Worm (Caenorhabditis elegans): ENCODE results near the gene sdz-38.
A peak's percentile ranks its signal among the peaks of the same experiment; 100 is the strongest.

sdz-38 gene

DNA sequence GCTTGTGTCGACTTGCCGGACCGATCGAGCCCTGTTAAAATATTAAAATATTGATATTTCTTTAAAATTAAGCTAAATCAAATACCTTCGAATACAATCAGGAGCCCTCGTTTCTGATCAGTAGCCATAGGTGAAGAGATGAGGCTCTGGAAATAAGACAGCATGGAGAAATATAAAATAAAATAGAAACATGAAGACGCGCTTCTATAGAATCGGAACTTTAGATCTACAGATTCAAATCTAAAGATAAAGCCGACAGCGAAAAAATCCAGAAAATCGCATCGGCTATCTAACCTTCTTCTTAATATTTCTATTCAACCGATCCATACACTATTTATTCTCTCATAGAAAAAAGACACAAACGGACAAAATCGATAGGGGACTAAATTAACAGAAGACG is 14.7 kb downstream of the sdz-38 start, which contains the start of gene dtmk-1:
Gene dtmk-1 (minus strand): TSS at position 146 of the 400 bp plus-strand sequence.
- TF ChIP-seq R02D3.7 (tag; optimal IDR thresholded peaks at IDR 0.05): no peak
- TF ChIP-seq sma-9 (GFP tag; optimal IDR thresholded peaks at IDR 0.05): peak; percentile 15
- no peak for TF ChIP-seq sma-9 (tag; optimal IDR thresholded peaks at IDR 0.05)
- TF ChIP-seq ztf-11 (tag; optimal IDR thresholded peaks at IDR 0.05): no peak
- no peak for TF ChIP-seq mab-5 (tag; optimal IDR thresholded peaks at IDR 0.05)
- TF ChIP-seq unc-39 (tag; optimal IDR thresholded peaks at IDR 0.05): no peak

DNA sequence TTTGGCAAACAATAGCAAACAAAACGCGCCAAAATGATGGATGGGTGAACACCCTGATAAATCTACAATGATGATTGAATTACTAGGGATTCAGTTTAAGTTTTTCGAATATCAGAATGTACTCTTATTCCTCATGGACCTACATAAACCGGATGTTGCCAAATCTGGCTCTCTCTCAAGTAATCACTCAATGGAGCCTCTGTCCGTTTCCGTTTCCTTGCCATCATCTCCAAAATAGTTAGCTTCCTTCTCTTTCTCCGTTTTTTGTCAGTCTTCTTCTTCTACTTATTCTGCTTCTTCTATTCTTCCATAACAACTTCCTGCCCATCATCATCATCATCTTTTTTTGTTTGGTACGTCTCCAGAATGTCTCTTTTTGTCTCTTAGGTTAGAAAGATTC is 16.3 kb downstream of the sdz-38 start:
- TF ChIP-seq ztf-1 (GFP tag; conservative IDR thresholded peaks at IDR 0.05): no peak
- no peak for TF ChIP-seq sma-9 (GFP tag; optimal IDR thresholded peaks at IDR 0.05)
- TF ChIP-seq sma-9 (tag; optimal IDR thresholded peaks at IDR 0.05): no peak
- TF ChIP-seq ztf-11 (tag; optimal IDR thresholded peaks at IDR 0.05): no peak
- TF ChIP-seq sma-3 (GFP tag; optimal IDR thresholded peaks at IDR 0.05): no peak

DNA sequence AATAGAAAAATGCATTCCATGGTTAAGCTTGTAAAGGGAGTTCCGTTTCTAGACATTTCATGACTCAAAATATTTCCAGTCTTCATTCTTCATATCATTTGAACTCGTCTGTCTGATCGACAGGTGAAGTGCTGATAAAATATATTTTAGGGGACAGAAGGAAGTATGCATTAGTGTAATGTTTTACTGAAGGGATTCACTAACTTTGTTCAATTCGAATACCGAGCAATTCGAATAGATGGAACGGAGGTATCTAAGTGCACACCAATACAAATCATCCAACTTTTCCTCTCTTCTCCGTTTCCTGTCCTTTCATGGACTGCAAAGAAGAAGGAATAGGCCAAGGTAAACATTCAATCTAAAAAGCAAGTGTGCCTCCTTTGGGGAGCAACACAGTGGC is 17.9 kb downstream of the sdz-38 start:
- peak; percentile 36 for TF ChIP-seq fos-1 (tag; optimal IDR thresholded peaks at IDR 0.05)
- TF ChIP-seq ceh-82 (tag; optimal IDR thresholded peaks at IDR 0.05): no peak
- no peak for TF ChIP-seq crh-2 (tag; optimal IDR thresholded peaks at IDR 0.05)
- no peak for TF ChIP-seq nhr-77 (tag; optimal IDR thresholded peaks at IDR 0.05)
- no peak for TF ChIP-seq nhr-129 (tag; optimal IDR thresholded peaks at IDR 0.05)

DNA sequence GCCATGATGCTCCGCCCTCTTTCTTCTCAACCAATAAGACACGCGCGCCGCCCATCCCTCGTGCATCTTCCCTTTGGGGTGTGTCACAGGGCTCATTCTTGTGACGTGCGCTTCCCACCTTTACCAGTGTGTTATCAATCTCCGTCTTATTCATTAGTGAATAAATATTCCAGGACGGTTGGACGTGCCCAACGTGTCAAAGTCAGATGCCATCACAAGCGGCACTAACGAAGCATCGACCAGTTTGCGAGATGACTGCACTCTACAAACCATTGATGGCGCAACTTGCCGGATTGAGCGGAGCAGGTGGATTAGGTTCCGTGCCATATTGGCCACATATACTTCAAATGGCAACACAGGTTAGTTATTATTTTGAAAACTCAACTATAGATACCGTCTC is 21.5 kb downstream of the sdz-38 start:
- TF ChIP-seq nhr-21 (tag; optimal IDR thresholded peaks at IDR 0.05): no peak

DNA sequence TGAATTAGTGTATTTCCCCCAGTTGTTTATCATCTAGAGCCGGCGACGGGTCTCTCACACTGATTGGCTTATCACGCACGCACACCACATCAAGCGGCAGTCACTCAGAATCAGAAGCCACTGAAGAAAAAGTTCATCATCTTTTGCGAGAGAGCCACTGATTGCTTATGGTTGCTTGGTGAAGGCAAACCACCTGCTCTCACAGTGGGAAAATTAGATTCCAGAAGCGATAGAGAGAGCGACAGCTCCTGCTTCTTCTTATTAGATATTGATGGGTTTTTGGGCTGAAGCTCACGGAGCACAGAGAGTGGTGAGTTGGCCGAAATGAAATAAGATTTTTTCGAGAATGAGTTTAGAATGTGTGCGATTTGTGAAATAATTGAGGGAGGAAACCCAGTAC is 25.5 kb downstream of the sdz-38 start:
- peak; percentile 10 for TF ChIP-seq lin-11 (tag; optimal IDR thresholded peaks at IDR 0.05)
- TF ChIP-seq R02D3.7 (tag; optimal IDR thresholded peaks at IDR 0.05): no peak

DNA sequence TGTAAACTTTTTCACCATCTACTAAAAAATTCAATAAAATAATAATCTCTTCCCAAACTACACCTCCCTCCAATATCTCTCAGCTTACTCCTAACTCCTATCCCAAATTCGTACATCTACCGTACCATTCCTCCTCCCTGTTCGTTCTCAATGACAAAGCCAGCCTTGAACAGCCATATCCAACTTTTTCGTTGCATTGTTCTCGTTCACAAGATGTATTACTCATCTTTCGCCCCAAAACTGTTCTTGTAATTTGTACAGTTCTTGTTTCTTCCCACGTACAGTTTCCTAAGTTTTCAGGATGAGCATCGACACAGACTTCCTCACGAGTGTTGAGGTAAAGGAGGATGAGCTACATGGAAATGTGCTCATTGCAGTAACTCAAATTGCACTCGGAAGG is 26.8 kb downstream of the sdz-38 start, which contains the start of gene egl-43:
Gene egl-43 (plus strand): TSS at position 301 of the 400 bp plus-strand sequence.
- TF ChIP-seq ceh-16 (tag; optimal IDR thresholded peaks at IDR 0.05): no peak
- TF ChIP-seq snpc-4 (tag; optimal IDR thresholded peaks at IDR 0.05): no peak
- TF ChIP-seq lin-39 (tag; optimal IDR thresholded peaks at IDR 0.05): no peak
- TF ChIP-seq ceh-82 (tag; optimal IDR thresholded peaks at IDR 0.05): no peak
- TF ChIP-seq nhr-12 (tag; optimal IDR thresholded peaks at IDR 0.05): no peak
- no peak for TF ChIP-seq nhr-23 (tag; optimal IDR thresholded peaks at IDR 0.05)
- no peak for TF ChIP-seq unc-55 (GFP tag; optimal IDR thresholded peaks at IDR 0.05)
- TF ChIP-seq gmeb-1 (tag; optimal IDR thresholded peaks at IDR 0.05): no peak
- TF ChIP-seq zag-1 (tag; optimal IDR thresholded peaks at IDR 0.05): no peak
- no peak for TF ChIP-seq sem-4 (tag; optimal IDR thresholded peaks at IDR 0.05)
- TF ChIP-seq nhr-21 (tag; optimal IDR thresholded peaks at IDR 0.05): no peak
- TF ChIP-seq nhr-129 (tag; optimal IDR thresholded peaks at IDR 0.05): no peak
- no peak for TF ChIP-seq elt-1 (tag; optimal IDR thresholded peaks at IDR 0.05)
- TF ChIP-seq nhr-77 (tag; optimal IDR thresholded peaks at IDR 0.05): no peak
- no peak for TF ChIP-seq peb-1 (tag; optimal IDR thresholded peaks at IDR 0.05)
- TF ChIP-seq elt-3 (tag; optimal IDR thresholded peaks at IDR 0.05): no peak
- no peak for TF ChIP-seq ztf-11 (tag; optimal IDR thresholded peaks at IDR 0.05)
- TF ChIP-seq blmp-1 (tag; optimal IDR thresholded peaks at IDR 0.05; ENCODE audit: insufficient read depth): no peak
- TF ChIP-seq lin-13 (GFP tag; optimal IDR thresholded peaks at IDR 0.05): no peak
- no peak for TF ChIP-seq fos-1 (tag; optimal IDR thresholded peaks at IDR 0.05)

DNA sequence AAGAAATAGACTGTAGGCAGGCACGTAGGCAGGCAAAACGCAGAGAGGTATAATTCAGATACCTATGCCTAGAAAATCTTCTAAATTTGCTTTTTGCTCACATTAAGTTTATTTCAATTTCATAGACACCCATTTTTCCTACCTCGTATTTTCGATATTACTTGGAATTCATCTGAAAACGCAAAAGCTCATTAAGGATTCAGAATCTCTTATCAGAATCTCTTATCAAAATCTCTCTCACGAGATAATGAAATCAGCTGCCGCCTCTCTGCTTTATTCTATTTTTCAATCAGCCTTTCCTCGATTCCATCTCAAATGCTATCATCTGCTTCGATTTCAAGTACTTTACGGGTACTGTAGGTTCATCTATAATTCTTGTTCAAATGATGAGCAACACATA is 29.8 kb downstream of the sdz-38 start:
- TF ChIP-seq unc-55 (GFP tag; optimal IDR thresholded peaks at IDR 0.05): no peak
- no peak for TF ChIP-seq Y55F3AM.14 (GFP tag; optimal IDR thresholded peaks at IDR 0.05)
- no peak for TF ChIP-seq unc-62 (GFP tag; optimal IDR thresholded peaks at IDR 0.05)
- TF ChIP-seq ceh-82 (tag; optimal IDR thresholded peaks at IDR 0.05): no peak
- TF ChIP-seq R02D3.7 (tag; optimal IDR thresholded peaks at IDR 0.05): no peak
- TF ChIP-seq nhr-11 (tag; optimal IDR thresholded peaks at IDR 0.05): no peak
- TF ChIP-seq unc-39 (tag; optimal IDR thresholded peaks at IDR 0.05): no peak
- no peak for TF ChIP-seq C34F6.9 (tag; optimal IDR thresholded peaks at IDR 0.05)
- no peak for TF ChIP-seq zag-1 (tag; optimal IDR thresholded peaks at IDR 0.05)
- TF ChIP-seq ztf-11 (tag; optimal IDR thresholded peaks at IDR 0.05): no peak
- TF ChIP-seq ztf-1 (GFP tag; conservative IDR thresholded peaks at IDR 0.05): no peak

All from whole organism, L2 larva.